Fruit fly (Drosophila melanogaster): ENCODE results near the gene CG11594.

CG11594 gene

DNA sequence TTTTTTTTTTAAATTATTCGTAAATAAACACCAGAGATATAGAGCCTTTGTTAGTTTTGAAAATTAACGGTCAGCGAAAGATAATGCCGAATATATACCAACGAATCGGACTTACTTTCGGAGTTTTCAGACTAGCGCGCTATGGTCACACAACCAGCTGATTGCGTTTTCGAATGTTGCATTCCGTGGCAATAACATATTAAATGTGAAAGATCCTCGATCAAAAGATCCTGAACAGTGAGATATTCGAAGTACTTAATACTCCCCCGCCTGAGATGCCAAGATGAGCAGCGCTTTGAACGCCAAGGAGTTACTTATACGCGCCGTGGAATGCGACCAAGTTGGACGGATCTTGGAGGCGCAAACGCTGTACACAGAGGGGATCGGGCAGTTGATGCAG, 22.5 kb downstream of the CG11594 start, which contains the start of gene CG14985 (continued):
- TF ChIP-seq CG17385 (GFP tag; optimal IDR thresholded peaks at IDR 0.05) (no peak), ATbp (GFP tag; optimal IDR thresholded peaks at IDR 0.05) (no peak), gfzf (GFP tag; optimal IDR thresholded peaks at IDR 0.05) (peak; percentile 69), Myb (GFP tag; optimal IDR thresholded peaks at IDR 0.05) (peak; percentile 90), CG11456 (GFP tag; IDR thresholded peaks at IDR 0.05) (no peak), CG3838 (GFP tag; optimal IDR thresholded peaks at IDR 0.05) (no peak), CG6791 (GFP tag; IDR thresholded peaks at IDR 0.05; ENCODE audit: partially characterized antibody) (no peak), klu (GFP tag; IDR thresholded peaks at IDR 0.05) (no peak), luna (GFP tag; optimal IDR thresholded peaks at IDR 0.05) (no peak)

DNA sequence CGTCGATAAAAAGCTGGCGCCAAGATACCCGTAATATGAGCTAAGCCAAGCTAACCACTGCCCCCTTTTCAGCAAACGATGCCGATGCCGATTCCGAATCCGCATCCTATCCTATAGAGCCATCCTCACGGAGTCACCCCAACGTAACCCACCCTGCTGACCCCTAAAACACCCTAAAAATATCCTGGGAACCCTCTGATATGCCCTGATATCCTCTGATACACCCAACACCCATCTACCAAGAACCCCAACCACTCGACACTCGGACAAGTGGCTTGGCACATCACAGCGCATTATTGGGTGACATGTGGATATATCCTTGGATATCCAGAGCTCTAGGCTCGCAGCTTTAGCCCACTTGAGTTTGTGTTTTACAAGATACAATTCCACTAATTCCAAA, 24.3 kb downstream of the CG11594 start:
- TF ChIP-seq Ets65A (GFP tag) = peak; percentile 51
- no peak for TF ChIP-seq Dek (tag; optimal IDR thresholded peaks at IDR 0.05)
- peak; percentile 93 for TF ChIP-seq CG13894 (tag; optimal IDR thresholded peaks at IDR 0.05)
- no peak for TF ChIP-seq scrt (GFP tag; optimal IDR thresholded peaks at IDR 0.05)

DNA sequence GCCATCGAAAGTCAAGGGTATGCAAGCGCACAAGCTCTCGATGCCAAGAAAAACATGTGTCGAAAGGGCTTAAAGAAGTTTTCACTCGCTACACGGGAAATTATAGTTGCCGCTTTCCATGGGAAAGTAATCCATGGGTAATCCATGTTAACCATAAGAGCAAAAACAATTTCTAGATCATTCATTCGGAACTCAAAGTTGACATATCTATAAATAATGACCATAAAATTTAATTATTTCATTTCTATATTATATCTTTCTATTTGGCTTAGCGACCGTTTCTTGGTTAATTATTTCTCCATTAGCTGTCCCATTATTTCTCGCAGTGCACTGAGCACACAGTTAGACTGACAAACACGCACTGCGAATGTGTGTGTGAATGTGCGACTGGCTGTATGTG, 25.1 kb downstream of the CG11594 start:
- TF ChIP-seq btn (GFP tag; optimal IDR thresholded peaks at IDR 0.05) (no peak), Bdp1 (GFP tag; optimal IDR thresholded peaks at IDR 0.05) (no peak), tio (GFP tag; optimal IDR thresholded peaks at IDR 0.05) (peak; percentile 39), slou (GFP tag; optimal IDR thresholded peaks at IDR 0.05) (no peak), ewg (GFP tag; optimal IDR thresholded peaks at IDR 0.05) (peak; percentile 26), Hr51 (GFP tag; optimal IDR thresholded peaks at IDR 0.05) (peak in 1 of 2 experiments; percentile 57), CG18011 (GFP tag; optimal IDR thresholded peaks at IDR 0.05) (peak; percentile 9), ham (GFP tag; IDR thresholded peaks at IDR 0.05) (no peak), chm (GFP tag; IDR thresholded peaks at IDR 0.05) (no peak), CG3281 (GFP tag; optimal IDR thresholded peaks at IDR 0.05) (peak; percentile 46), CG7839 (tag; optimal IDR thresholded peaks at IDR 0.05) (peak; percentile 18), Six4 (GFP tag; optimal IDR thresholded peaks at IDR 0.05) (no peak), Dll (GFP tag; IDR thresholded peaks at IDR 0.05; ENCODE audit: partially characterized antibody) (no peak), phol (tag; optimal IDR thresholded peaks at IDR 0.05) (peak; percentile 8), dimm (GFP tag; IDR thresholded peaks at IDR 0.05) (no peak), CG12659 (GFP tag; optimal IDR thresholded peaks at IDR 0.05) (peak; percentile 46), CG10959 (GFP tag; IDR thresholded peaks at IDR 0.05) (no peak), CG2875 (GFP tag; optimal IDR thresholded peaks at IDR 0.05) (no peak), CG31388 (GFP tag; optimal IDR thresholded peaks at IDR 0.05) (no peak), BtbVII (GFP tag; optimal IDR thresholded peaks at IDR 0.05) (peak; percentile 18), CG4854 (GFP tag; optimal IDR thresholded peaks at IDR 0.05) (no peak), HLH4C (GFP tag; IDR thresholded peaks at IDR 0.05; ENCODE audit: partially characterized antibody) (no peak), Oli (tag; optimal IDR thresholded peaks at IDR 0.05) (peak; percentile 56), ci (GFP tag; IDR thresholded peaks at IDR 0.05) (0 out of 3 replicates have a peak, but pooled peaks have one; percentile 26), dmrt99B (tag; optimal IDR thresholded peaks at IDR 0.05) (peak; percentile 37), CG12071 (GFP tag; optimal IDR thresholded peaks at IDR 0.05) (no peak), bigmax (GFP tag; optimal IDR thresholded peaks at IDR 0.05) (no peak), CG12769 (tag; optimal IDR thresholded peaks at IDR 0.05) (no peak), CHES-1-like (GFP tag; optimal IDR thresholded peaks at IDR 0.05) (no peak), CG2712 (tag; optimal IDR thresholded peaks at IDR 0.05) (peak; percentile 7), Nf-YB (GFP tag; optimal IDR thresholded peaks at IDR 0.05) (peak; percentile 12), bab2 (GFP tag; optimal IDR thresholded peaks at IDR 0.05) (no peak), chn (GFP tag; optimal IDR thresholded peaks at IDR 0.05) (no peak), CG14050 (GFP tag; IDR thresholded peaks at IDR 0.05) (no peak), her (GFP tag; optimal IDR thresholded peaks at IDR 0.05) (no peak)

Measured in whole organism, embryonic.